Worm (Caenorhabditis elegans) whole organism, late embryonic: ENCODE measurements around the gene abts-2.
A peak's percentile ranks its signal among the peaks of the same experiment; 100 is the strongest.

ENCODE experiments used
- C38D4.7 ChIP-seq: fragments of 200-800 bp; sonication (Bioruptor generic); optimal IDR thresholded peaks from 2 replicates; lab custom pipeline; 2018; ENCODE audit warnings: mild to moderate bottlenecking, missing genetic modification characterization, moderate library complexity, missing compliant biosample characterization
- K09A11.1 ChIP-seq: sonication (generic microtip); optimal IDR thresholded peaks from 2 replicates; lab custom pipeline; 2017; ENCODE audit warnings: antibody characterized with exemption, mild to moderate bottlenecking, missing genetic modification characterization, missing compliant biosample characterization; ENCODE audit not compliant: insufficient read depth
- Y22D7AL.16 ChIP-seq: sonication (generic microtip); optimal IDR thresholded peaks from 2 replicates; lab custom pipeline; 2016; ENCODE audit warnings: missing genetic modification characterization, missing compliant biosample characterization
- ahr-1 ChIP-seq: sonication (generic microtip); optimal IDR thresholded peaks from 2 replicates; lab custom pipeline; 2016; ENCODE audit warnings: missing genetic modification characterization, missing compliant biosample characterization
- ceh-18 ChIP-seq: sonication (generic microtip); optimal IDR thresholded peaks from 2 replicates; lab custom pipeline; 2016; ENCODE audit warnings: missing genetic modification characterization, missing compliant biosample characterization
- ceh-19 ChIP-seq: fragments of 200-800 bp; sonication (Bioruptor generic); optimal IDR thresholded peaks from 2 replicates; lab custom pipeline; 2018; ENCODE audit warnings: mild to moderate bottlenecking, missing genetic modification characterization, missing compliant biosample characterization
- ceh-2 ChIP-seq: sonication (generic microtip); optimal IDR thresholded peaks from 2 replicates; lab custom pipeline; 2016; ENCODE audit warnings: missing genotype, missing genetic modification characterization, missing compliant biosample characterization
- ceh-22 ChIP-seq: sonication (generic microtip); optimal IDR thresholded peaks from 2 replicates; lab custom pipeline; 2017; ENCODE audit warnings: missing biosample characterization, missing genetic modification characterization
- ceh-30 ChIP-seq: fragments of 150-350 bp; optimal IDR thresholded peaks from 2 replicates; lab custom pipeline; 2014; ENCODE audit warnings: missing biosample characterization, missing genetic modification characterization
- ceh-31 ChIP-seq: sonication (generic microtip); optimal IDR thresholded peaks from 2 replicates; lab custom pipeline; 2016; ENCODE audit warnings: missing genetic modification characterization, missing compliant biosample characterization
- ceh-34 ChIP-seq: sonication (generic microtip); optimal IDR thresholded peaks from 2 replicates; lab custom pipeline; 2016; ENCODE audit warnings: mild to moderate bottlenecking, missing genetic modification characterization, missing compliant biosample characterization
- ceh-48 ChIP-seq: sonication (generic microtip); optimal IDR thresholded peaks from 2 replicates; lab custom pipeline; 2016; ENCODE audit warnings: missing genetic modification characterization, inconsistent platforms, missing compliant biosample characterization
- dve-1 ChIP-seq: sonication (generic microtip); optimal IDR thresholded peaks from 2 replicates; lab custom pipeline; 2017; ENCODE audit warnings: antibody characterized with exemption, mild to moderate bottlenecking, missing genetic modification characterization, missing compliant biosample characterization
- elt-2 ChIP-seq: sonication (generic microtip); optimal IDR thresholded peaks from 2 replicates; lab custom pipeline; 2016; ENCODE audit warnings: missing genetic modification reagents, missing genetic modification characterization, missing compliant biosample characterization
- elt-4 ChIP-seq: sonication (generic microtip); optimal IDR thresholded peaks from 2 replicates; lab custom pipeline; 2016; ENCODE audit warnings: missing genetic modification characterization, missing compliant biosample characterization
- eyg-1 ChIP-seq: sonication (generic microtip); optimal IDR thresholded peaks from 2 replicates; lab custom pipeline; 2016; ENCODE audit warnings: missing genotype, missing genetic modification characterization, missing compliant biosample characterization
- fax-1 ChIP-seq: sonication (generic microtip); optimal IDR thresholded peaks from 2 replicates; lab custom pipeline; 2016; ENCODE audit warnings: missing genotype, missing genetic modification characterization, missing compliant biosample characterization
- gmeb-2 ChIP-seq: sonication (generic microtip); optimal IDR thresholded peaks from 2 replicates; lab custom pipeline; 2016; ENCODE audit warnings: missing genetic modification characterization, inconsistent platforms, missing compliant biosample characterization
- hlh-15 ChIP-seq: sonication (generic microtip); optimal IDR thresholded peaks from 2 replicates; lab custom pipeline; 2016; ENCODE audit warnings: missing genetic modification characterization, missing compliant biosample characterization
- hlh-30 ChIP-seq: sonication (generic microtip); optimal IDR thresholded peaks from 2 replicates; lab custom pipeline; 2017; ENCODE audit warnings: antibody characterized with exemption, missing genetic modification characterization, missing compliant biosample characterization; ENCODE audit not compliant: insufficient read depth
- hlh-6 ChIP-seq: sonication (generic microtip); optimal IDR thresholded peaks from 2 replicates; lab custom pipeline; 2016; ENCODE audit warnings: missing genotype, missing genetic modification characterization, missing compliant biosample characterization
- hlh-8 ChIP-seq: sonication (generic microtip); optimal IDR thresholded peaks from 2 replicates; lab custom pipeline; 2016; ENCODE audit warnings: missing genotype, missing genetic modification characterization, missing compliant biosample characterization
- lim-6 ChIP-seq: sonication (generic microtip); optimal IDR thresholded peaks from 2 replicates; lab custom pipeline; 2016; ENCODE audit warnings: missing genetic modification characterization, missing compliant biosample characterization
- lin-11 ChIP-seq: fragments of 200-800 bp; sonication (Bioruptor generic); optimal IDR thresholded peaks from 2 replicates; lab custom pipeline; 2018; ENCODE audit warnings: mild to moderate bottlenecking, missing genetic modification characterization, missing compliant biosample characterization
- madf-2 ChIP-seq: sonication (generic microtip); optimal IDR thresholded peaks from 2 replicates; lab custom pipeline; 2017; ENCODE audit warnings: missing genetic modification characterization, missing compliant biosample characterization
- nfya-1 ChIP-seq: sonication (generic microtip); optimal IDR thresholded peaks from 2 replicates; lab custom pipeline; 2017; ENCODE audit warnings: missing genetic modification characterization, mild to moderate bottlenecking, missing compliant biosample characterization, antibody characterized with exemption, moderate library complexity
- nhr-11 ChIP-seq: fragments of 150-350 bp; optimal IDR thresholded peaks from 2 replicates; lab custom pipeline; 2014; ENCODE audit warnings: missing biosample characterization, missing genetic modification characterization
- nhr-232 ChIP-seq: sonication (generic microtip); optimal IDR thresholded peaks from 2 replicates; lab custom pipeline; 2016; ENCODE audit warnings: missing genetic modification characterization, missing compliant biosample characterization
- npax-4 ChIP-seq: sonication (generic microtip); optimal IDR thresholded peaks from 2 replicates; lab custom pipeline; 2016; ENCODE audit warnings: missing genetic modification characterization, missing compliant biosample characterization
- pax-1 ChIP-seq: fragments of 150-350 bp; optimal IDR thresholded peaks from 2 replicates; lab custom pipeline; 2014; ENCODE audit warnings: missing biosample characterization, missing genetic modification characterization
- pqm-1 ChIP-seq: sonication (generic microtip); optimal IDR thresholded peaks from 2 replicates; lab custom pipeline; 2016; ENCODE audit warnings: missing genetic modification characterization, missing compliant biosample characterization
- ref-2 ChIP-seq: sonication (generic microtip); optimal IDR thresholded peaks from 2 replicates; lab custom pipeline; 2016; ENCODE audit warnings: missing genetic modification characterization, missing compliant biosample characterization
- rnt-1 ChIP-seq: sonication (generic microtip); optimal IDR thresholded peaks from 2 replicates; lab custom pipeline; 2016; ENCODE audit warnings: missing genetic modification characterization, missing compliant biosample characterization
- sox-2 ChIP-seq: fragments of 200-800 bp; sonication (Bioruptor generic); IDR thresholded peaks from 2 replicates; pipeline ENCODE4 v1.3.6; 2022; ENCODE audit warnings: missing genetic modification reagents, missing genetic modification characterization, missing compliant biosample characterization
- syd-9 ChIP-seq: sonication (generic microtip); optimal IDR thresholded peaks from 2 replicates; lab custom pipeline; 2016; ENCODE audit warnings: mild to moderate bottlenecking, missing genetic modification characterization, moderate library complexity, missing compliant biosample characterization
- tbx-2 ChIP-seq: sonication (generic microtip); optimal IDR thresholded peaks from 2 replicates; lab custom pipeline; 2016; ENCODE audit warnings: missing genetic modification characterization, missing compliant biosample characterization
- unc-42 ChIP-seq: sonication (generic microtip); optimal IDR thresholded peaks from 2 replicates; lab custom pipeline; 2016; ENCODE audit warnings: missing genotype, missing genetic modification characterization, missing compliant biosample characterization
- unc-55 ChIP-seq: sonication (generic microtip); optimal IDR thresholded peaks from 2 replicates; lab custom pipeline; 2017; ENCODE audit warnings: missing biosample characterization, missing genetic modification reagents, missing genetic modification characterization
- unc-86 ChIP-seq: sonication (generic microtip); optimal IDR thresholded peaks from 2 replicates; lab custom pipeline; 2016; ENCODE audit warnings: missing genetic modification characterization, missing compliant biosample characterization
- zip-5 ChIP-seq: sonication (generic microtip); optimal IDR thresholded peaks from 2 replicates; lab custom pipeline; 2016; ENCODE audit warnings: missing genetic modification characterization, missing compliant biosample characterization

abts-2 gene

ce11 chrX:11546445-11547275 lies 38.8 kb upstream of the abts-2 start, which contains the start of gene selt-1.1:
Gene selt-1.1, minus strand, starts transcription at chrX:11546495.
- TF ChIP-seq ceh-31 (tag; lab: Kevin White, UChicago): peak; percentile 85
- TF ChIP-seq K09A11.1 (tag; lab: Kevin White, UChicago): no peak
- peak; percentile 54 for TF ChIP-seq ceh-22 (tag; lab: Kevin White, UChicago)
- TF ChIP-seq ceh-2: peak; percentile 5
- TF ChIP-seq unc-86: no peak
- TF ChIP-seq hlh-30: peak; percentile 24
- TF ChIP-seq ahr-1 (tag; lab: Kevin White, UChicago): no peak
- TF ChIP-seq eyg-1 (tag; lab: Kevin White, UChicago): peak; percentile 2
- TF ChIP-seq rnt-1 (tag; lab: Kevin White, UChicago): peak; percentile 43
- peak; percentile 49 for TF ChIP-seq ceh-34 (tag; lab: Kevin White, UChicago)
- TF ChIP-seq syd-9 (tag; lab: Kevin White, UChicago): peak; percentile 8
- TF ChIP-seq nfya-1 (tag; lab: Kevin White, UChicago): peak; percentile 57
- no peak for TF ChIP-seq pqm-1 (tag; lab: Kevin White, UChicago)
- TF ChIP-seq elt-2: peak; percentile 51
- TF ChIP-seq npax-4 (tag; lab: Kevin White, UChicago): no peak
- peak; percentile 83 for TF ChIP-seq ceh-48 (tag; lab: Kevin White, UChicago)
- TF ChIP-seq ceh-19: no peak
- no peak for TF ChIP-seq gmeb-2 (tag; lab: Kevin White, UChicago)
- peak; percentile 32 for TF ChIP-seq fax-1 (tag; lab: Kevin White, UChicago)
- TF ChIP-seq ceh-18 (tag; lab: Kevin White, UChicago): peak; percentile 13
- no peak for TF ChIP-seq ceh-30 (tag; lab: Kevin White, UChicago)
- TF ChIP-seq hlh-15 (tag; lab: Kevin White, UChicago): no peak
- peak; percentile 64 for TF ChIP-seq ref-2 (tag; lab: Kevin White, UChicago)
- TF ChIP-seq unc-55 (GFP tag; lab: Kevin White, UChicago): peak; percentile 45
- peak; percentile 13 for TF ChIP-seq madf-2 (tag; lab: Kevin White, UChicago)
- no peak for TF ChIP-seq unc-42
- peak; percentile 67 for TF ChIP-seq tbx-2 (tag; lab: Kevin White, UChicago)

- TF ChIP-seq nhr-232: no peak
- no peak for TF ChIP-seq ref-2 (tag; lab: Kevin White, UChicago)
- no peak for TF ChIP-seq C38D4.7 (GFP tag; lab: Kevin White, UChicago)
- no peak for TF ChIP-seq hlh-8 (tag; lab: Kevin White, UChicago)
- TF ChIP-seq pax-1 (tag; lab: Kevin White, UChicago): no peak
- no peak for TF ChIP-seq tbx-2 (tag; lab: Kevin White, UChicago)
- no peak for TF ChIP-seq npax-4 (tag; lab: Kevin White, UChicago)
- TF ChIP-seq elt-4: no peak
- no peak for TF ChIP-seq Y22D7AL.16 (tag; lab: Kevin White, UChicago)
- no peak for TF ChIP-seq fax-1 (tag; lab: Kevin White, UChicago)
- no peak for TF ChIP-seq lim-6 (tag; lab: Kevin White, UChicago)
- TF ChIP-seq, all 69 proteins: peak for 0
Measured at ce11 chrX:11547442-11548023, 37.9 kb upstream of the abts-2 start.

ce11 chrX:11548308-11548707 lies 37.2 kb upstream of the abts-2 start, which contains the start of gene mig-2:
Gene mig-2, plus strand, starts transcription at chrX:11548608.
- TF ChIP-seq hlh-6 (tag; lab: Kevin White, UChicago): no peak
- TF ChIP-seq dve-1 (tag; lab: Kevin White, UChicago): no peak
- TF ChIP-seq lin-11 (tag; lab: Kevin White, UChicago): no peak
- TF ChIP-seq sox-2 (GFP tag; lab: Robert Waterston, UW): no peak
- TF ChIP-seq nhr-11 (tag; lab: Kevin White, UChicago): no peak
- TF ChIP-seq zip-5: no peak
